Worm (Caenorhabditis elegans) whole organism, young adult: ENCODE results near the gene D1086.9.

Source experiments
- B0261.1 ChIP-seq: sonication (generic microtip); optimal IDR thresholded peaks from 2 replicates; lab custom pipeline; 2016; ENCODE audit warnings: mild to moderate bottlenecking, missing genetic modification characterization, moderate library complexity, missing compliant biosample characterization
- C17E4.6 ChIP-seq: fragments of 200-800 bp; sonication (Bioruptor generic); IDR thresholded peaks from 2 replicates; pipeline ENCODE4 v1.3.6; 2022; ENCODE audit warnings: missing genetic modification reagents, missing genetic modification characterization, missing compliant biosample characterization
- D2030.7 ChIP-seq: fragments of 200-800 bp; sonication (Bioruptor generic); IDR thresholded peaks from 2 replicates; pipeline ENCODE4 v1.3.6; 2022; ENCODE audit warnings: missing genetic modification reagents, missing genetic modification characterization, missing compliant biosample characterization
- F33H1.4 ChIP-seq: fragments of 200-800 bp; sonication (Bioruptor generic); IDR thresholded peaks from 2 replicates; pipeline ENCODE4 v1.3.6; 2022; ENCODE audit warnings: missing genetic modification reagents, missing genetic modification characterization, missing compliant biosample characterization
- F55B11.4 ChIP-seq: sonication (generic microtip); optimal IDR thresholded peaks from 2 replicates; lab custom pipeline; 2016; ENCODE audit warnings: missing compliant biosample characterization, missing genetic modification characterization, borderline replicate concordance; ENCODE audit not compliant: insufficient read depth
- F57A8.1 ChIP-seq: fragments of 200-800 bp; sonication (Bioruptor generic); optimal IDR thresholded peaks from 2 replicates; lab custom pipeline; 2018; ENCODE audit warnings: mild to moderate bottlenecking, missing genetic modification characterization, moderate library complexity, missing compliant biosample characterization
- T07F8.4 ChIP-seq: sonication (generic microtip); optimal IDR thresholded peaks from 2 replicates; lab custom pipeline; 2016; ENCODE audit warnings: mild to moderate bottlenecking, missing genetic modification characterization, moderate library complexity, missing compliant biosample characterization
- T26A5.8 ChIP-seq: sonication (generic microtip); optimal IDR thresholded peaks from 2 replicates; lab custom pipeline; 2016; ENCODE audit warnings: missing genetic modification characterization, missing compliant biosample characterization
- Y53G8AR.9 ChIP-seq: fragments of 200-800 bp; sonication (Bioruptor generic); conservative IDR thresholded peaks from 2 replicates; pipeline ENCODE4 v1.3.6; 2022; ENCODE audit warnings: missing genetic modification reagents, missing genetic modification characterization, missing compliant biosample characterization
- aptf-3 ChIP-seq: fragments of 200-800 bp; sonication (Bioruptor generic); IDR thresholded peaks from 2 replicates; pipeline ENCODE4 v1.3.6; 2022; ENCODE audit warnings: missing genetic modification characterization, missing compliant biosample characterization
- atf-7 ChIP-seq: sonication (generic microtip); optimal IDR thresholded peaks from 2 replicates; lab custom pipeline; 2017; ENCODE audit warnings: mild to moderate bottlenecking, missing genetic modification characterization, missing compliant biosample characterization
- attf-3 ChIP-seq: fragments of 200-800 bp; sonication (Bioruptor generic); conservative IDR thresholded peaks from 2 replicates; pipeline ENCODE4 v1.3.6; 2022; ENCODE audit warnings: missing genetic modification reagents, missing genetic modification characterization, missing compliant biosample characterization
- ceh-40 ChIP-seq: fragments of 200-800 bp; sonication (Bioruptor generic); IDR thresholded peaks from 2 replicates; pipeline ENCODE4 v1.3.6; 2022; ENCODE audit warnings: missing genetic modification characterization, missing compliant biosample characterization
- ceh-58 ChIP-seq: fragments of 200-800 bp; sonication (Bioruptor generic); IDR thresholded peaks from 2 replicates; pipeline ENCODE4 v1.3.6; 2022; ENCODE audit warnings: missing genetic modification characterization, missing compliant biosample characterization
- dpff-1 ChIP-seq: sonication (generic microtip); optimal IDR thresholded peaks from 2 replicates; lab custom pipeline; 2017; ENCODE audit warnings: mild to moderate bottlenecking, missing genetic modification characterization, missing compliant biosample characterization
- efl-1 ChIP-seq: fragments of 150-350 bp; optimal IDR thresholded peaks from 2 replicates; lab custom pipeline; 2014; ENCODE audit warnings: missing biosample characterization, missing genetic modification reagents, missing genetic modification characterization
- egl-18 ChIP-seq: fragments of 200-800 bp; sonication (Bioruptor generic); IDR thresholded peaks from 2 replicates; pipeline ENCODE4 v1.3.6; 2022; ENCODE audit warnings: missing genetic modification reagents, missing genetic modification characterization, missing compliant biosample characterization
- egl-44 ChIP-seq: fragments of 200-800 bp; sonication (Bioruptor generic); IDR thresholded peaks from 2 replicates; pipeline ENCODE4 v1.3.6; 2022; ENCODE audit warnings: missing genetic modification reagents, missing genetic modification characterization, missing compliant biosample characterization
- fkh-3 ChIP-seq: sonication (generic microtip); optimal IDR thresholded peaks from 2 replicates; lab custom pipeline; 2016; ENCODE audit warnings: mild to moderate bottlenecking, missing genetic modification characterization, missing compliant biosample characterization
- gei-17 ChIP-seq: fragments of 200-800 bp; sonication (Bioruptor generic); optimal IDR thresholded peaks from 2 replicates; lab custom pipeline; 2018; ENCODE audit warnings: mild to moderate bottlenecking, missing genetic modification characterization, missing compliant biosample characterization
- hlh-12 ChIP-seq: sonication (generic microtip); optimal IDR thresholded peaks from 2 replicates; lab custom pipeline; 2016; ENCODE audit warnings: missing genetic modification characterization, missing compliant biosample characterization
- hlh-26 ChIP-seq: fragments of 200-800 bp; sonication (Bioruptor generic); conservative IDR thresholded peaks from 2 replicates; pipeline ENCODE4 v1.3.6; 2022; ENCODE audit warnings: missing genetic modification reagents, missing genetic modification characterization, missing compliant biosample characterization
- hmg-1.2 ChIP-seq: fragments of 200-800 bp; sonication (Bioruptor generic); IDR thresholded peaks from 2 replicates; pipeline ENCODE4 v1.3.6; 2022; ENCODE audit warnings: missing genetic modification reagents, missing genetic modification characterization, missing compliant biosample characterization
- lin-54 ChIP-seq: fragments of 200-800 bp; sonication (Bioruptor generic); optimal IDR thresholded peaks from 2 replicates; lab custom pipeline; 2018; ENCODE audit warnings: mild to moderate bottlenecking, missing genetic modification characterization, missing compliant biosample characterization
- mcd-1 ChIP-seq: fragments of 200-800 bp; sonication (Bioruptor generic); IDR thresholded peaks from 2 replicates; pipeline ENCODE4 v1.3.6; 2022; ENCODE audit warnings: missing genetic modification reagents, missing genetic modification characterization, missing compliant biosample characterization
- mel-28 ChIP-seq: sonication (generic microtip); optimal IDR thresholded peaks from 2 replicates; lab custom pipeline; 2016; ENCODE audit warnings: borderline replicate concordance, mild to moderate bottlenecking, missing genetic modification characterization, missing compliant biosample characterization
- nfya-1 ChIP-seq: sonication (generic microtip); optimal IDR thresholded peaks from 2 replicates; lab custom pipeline; 2017; ENCODE audit warnings: antibody characterized with exemption, missing compliant biosample characterization, missing genetic modification characterization, borderline replicate concordance; ENCODE audit not compliant: insufficient read depth
- nhr-179 ChIP-seq: sonication (generic microtip); optimal IDR thresholded peaks from 2 replicates; lab custom pipeline; 2016; ENCODE audit warnings: mild to moderate bottlenecking, missing genetic modification characterization, missing compliant biosample characterization
- nhr-27 ChIP-seq: fragments of 200-800 bp; sonication (Bioruptor generic); optimal IDR thresholded peaks from 2 replicates; lab custom pipeline; 2018; ENCODE audit warnings: mild to moderate bottlenecking, missing genetic modification characterization, moderate library complexity, missing compliant biosample characterization
- pbrm-1 ChIP-seq: fragments of 200-800 bp; sonication (Bioruptor generic); IDR thresholded peaks from 2 replicates; pipeline ENCODE4 v1.3.6; 2022; ENCODE audit warnings: missing genetic modification reagents, missing genetic modification characterization, missing compliant biosample characterization
- rcor-1 ChIP-seq: fragments of 200-800 bp; sonication (Bioruptor generic); IDR thresholded peaks from 2 replicates; pipeline ENCODE4 v1.3.6; 2022; ENCODE audit warnings: missing genetic modification reagents, missing genetic modification characterization, missing compliant biosample characterization
- rec-8 ChIP-seq, 2 experiments: sonication (generic microtip); optimal IDR thresholded peaks; 2 replicates each; lab custom pipeline; 2016; ENCODE audit warnings: mild to moderate bottlenecking in 2 of 2, missing genetic modification characterization in 2 of 2, missing genetic modification reagents in 2 of 2, missing genotype in 2 of 2, missing biosample characterization in 1 of 2, missing compliant biosample characterization in 1 of 2, moderate library complexity in 1 of 2
- repo-1 ChIP-seq: sonication (generic microtip); optimal IDR thresholded peaks from 2 replicates; lab custom pipeline; 2017; ENCODE audit warnings: mild to moderate bottlenecking, missing genetic modification characterization, missing compliant biosample characterization
- snpc-1.1 ChIP-seq: sonication (generic microtip); optimal IDR thresholded peaks from 2 replicates; lab custom pipeline; 2017; ENCODE audit warnings: missing genetic modification characterization, mild to moderate bottlenecking, missing compliant biosample characterization, antibody characterized with exemption, moderate library complexity, missing genotype, missing genetic modification reagents; ENCODE audit not compliant: insufficient read depth
- snpc-1.3 ChIP-seq: sonication (generic microtip); optimal IDR thresholded peaks from 2 replicates; lab custom pipeline; 2017; ENCODE audit warnings: missing genetic modification characterization, mild to moderate bottlenecking, missing compliant biosample characterization, antibody characterized with exemption, moderate library complexity, missing genotype, missing genetic modification reagents; ENCODE audit not compliant: insufficient read depth
- snpc-4 ChIP-seq, 5 experiments: fragments of 150-350 bp in 1 of 5; sonication (generic microtip) in 4 of 5; optimal IDR thresholded peaks; 2 replicates each; lab custom pipeline; 2014 to 2018; ENCODE audit warnings: missing genetic modification characterization in 5 of 5, missing biosample characterization in 3 of 5, antibody characterized with exemption in 2 of 5, mild to moderate bottlenecking in 2 of 5, missing compliant biosample characterization in 2 of 5, missing genotype in 2 of 5, moderate library complexity in 2 of 5, missing genetic modification reagents in 1 of 5
- sptf-2 ChIP-seq: fragments of 200-800 bp; sonication (Bioruptor generic); optimal IDR thresholded peaks from 2 replicates; lab custom pipeline; 2018; ENCODE audit warnings: mild to moderate bottlenecking, missing genetic modification characterization, missing compliant biosample characterization
- tbx-9 ChIP-seq: sonication (generic microtip); optimal IDR thresholded peaks from 2 replicates; lab custom pipeline; 2016; ENCODE audit warnings: borderline replicate concordance, missing genetic modification characterization, inconsistent platforms, missing compliant biosample characterization
- zfh-2 ChIP-seq: fragments of 200-800 bp; sonication (Bioruptor generic); conservative IDR thresholded peaks from 2 replicates; pipeline ENCODE4 v1.3.6; 2022; ENCODE audit warnings: missing genetic modification reagents, missing genetic modification characterization, missing compliant biosample characterization
- zim-3 ChIP-seq: sonication (generic microtip); optimal IDR thresholded peaks from 2 replicates; lab custom pipeline; 2017; ENCODE audit warnings: mild to moderate bottlenecking, missing genetic modification characterization, moderate library complexity, missing compliant biosample characterization
- ztf-28 ChIP-seq: fragments of 200-800 bp; sonication (Bioruptor generic); IDR thresholded peaks from 2 replicates; pipeline ENCODE4 v1.3.6; 2022; ENCODE audit warnings: missing genetic modification reagents, missing genetic modification characterization, missing compliant biosample characterization
- ztf-6 ChIP-seq: fragments of 200-800 bp; sonication (Bioruptor generic); IDR thresholded peaks from 2 replicates; pipeline ENCODE4 v1.3.6; 2022; ENCODE audit warnings: missing genetic modification reagents, missing genetic modification characterization, missing compliant biosample characterization

D1086.9 gene

DNA sequence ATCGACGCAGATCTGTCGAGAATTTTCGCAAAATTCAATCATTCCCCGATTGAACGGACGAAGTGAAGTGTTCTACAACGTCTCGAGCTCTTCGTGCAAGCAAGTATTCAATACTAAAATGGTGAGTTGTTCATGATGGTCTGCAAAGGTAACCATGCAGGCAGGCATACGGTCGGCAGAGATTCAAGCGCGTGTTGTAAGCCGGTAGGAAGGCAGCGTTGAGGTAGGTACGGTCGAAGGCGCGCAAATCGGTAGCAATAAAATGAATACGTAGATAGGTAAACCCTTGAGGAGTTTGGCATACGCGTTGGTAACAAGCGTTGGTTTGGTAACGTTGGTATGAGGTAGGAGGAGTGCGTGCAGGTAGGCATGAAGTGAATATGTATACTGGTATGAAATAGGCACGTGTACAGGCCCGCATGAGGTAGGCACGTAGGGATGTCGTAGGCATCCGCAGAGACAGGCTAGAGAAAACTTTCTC, 36.2 kb upstream of the D1086.9 start, which contains the start of gene D1086.17:
Gene D1086.17, plus strand, starts transcription at position 51 of the 481 bp plus-strand sequence.
- no peak for TF ChIP-seq T07F8.4 (tag; lab: Kevin White, UChicago)
- no peak for TF ChIP-seq ceh-58
- no peak for TF ChIP-seq rec-8 (tag; optimal IDR thresholded peaks at IDR 0.05; lab: Kevin White, UChicago)
- no peak for TF ChIP-seq F55B11.4 (tag; lab: Kevin White, UChicago)
- TF ChIP-seq, all 124 proteins: peak for 0

DNA sequence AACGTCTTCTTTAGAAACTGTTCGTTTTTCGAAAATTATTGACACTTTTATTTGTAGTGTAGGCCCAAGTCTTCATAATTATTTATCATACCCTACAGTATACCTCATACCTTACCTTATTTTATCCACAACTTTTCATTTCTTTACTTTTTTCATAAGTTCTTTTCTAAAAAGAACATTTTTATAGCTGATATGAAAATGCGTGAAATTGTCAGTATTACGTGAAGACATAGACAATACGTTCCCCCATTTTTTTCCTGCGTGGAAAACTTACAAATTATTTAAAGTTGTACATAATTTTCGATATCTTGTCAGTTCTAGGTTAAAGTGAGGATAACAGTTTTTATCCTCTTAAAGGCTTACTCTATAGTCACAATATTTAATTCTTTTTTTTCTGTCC, 34.2 kb upstream of the D1086.9 start:
- TF ChIP-seq sptf-2 (GFP tag; lab: Kevin White, UChicago): no peak
- no peak for TF ChIP-seq hmg-1.2 (GFP tag; lab: Robert Waterston, UW)
- TF ChIP-seq snpc-1.3 (tag; lab: Kevin White, UChicago): no peak
- no peak for TF ChIP-seq tbx-9 (tag; lab: Kevin White, UChicago)
- TF ChIP-seq zfh-2 (GFP tag; lab: Robert Waterston, UW): no peak
- TF ChIP-seq F57A8.1: no peak
- no peak for TF ChIP-seq ztf-28 (GFP tag; lab: Robert Waterston, UW)
- no peak for TF ChIP-seq rcor-1 (GFP tag; lab: Robert Waterston, UW)
- TF ChIP-seq pbrm-1 (GFP tag; lab: Robert Waterston, UW): no peak
- no peak for TF ChIP-seq F55B11.4 (tag; lab: Kevin White, UChicago)
- TF ChIP-seq repo-1: no peak
- TF ChIP-seq snpc-1.1 (tag; lab: Kevin White, UChicago): no peak
- no peak for TF ChIP-seq atf-7
- TF ChIP-seq mel-28: no peak
- TF ChIP-seq dpff-1 (tag; lab: Kevin White, UChicago): no peak
- TF ChIP-seq ztf-6: no peak
- TF ChIP-seq snpc-4 (GFP tag; optimal IDR thresholded peaks at IDR 0.05; lab: Kevin White, UChicago): no peak
- no peak for TF ChIP-seq snpc-4 (tag; optimal IDR thresholded peaks at IDR 0.05; lab: Kevin White, UChicago)

DNA sequence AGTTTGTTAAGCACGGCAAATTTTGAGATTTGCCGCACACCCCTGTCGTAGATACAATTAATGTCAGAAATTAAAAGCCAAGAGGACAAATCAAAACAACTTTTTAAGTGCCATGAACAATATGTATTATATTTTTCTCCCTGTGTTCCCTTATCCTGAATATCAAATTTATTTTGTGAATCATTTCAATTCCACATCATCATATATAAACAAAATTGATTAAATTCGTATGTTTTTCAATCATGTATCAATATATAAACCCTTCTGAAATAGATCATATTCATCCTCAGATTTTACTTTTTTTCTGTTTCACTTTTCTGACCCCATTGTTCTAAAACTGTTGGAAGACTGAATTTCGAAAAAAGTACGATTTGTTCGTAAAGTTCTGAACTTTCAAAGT, 29.9 kb upstream of the D1086.9 start, which contains the start of gene D1086.11:
Gene D1086.11, plus strand, starts transcription at position 301 of the 400 bp plus-strand sequence.
- TF ChIP-seq lin-54: no peak
- no peak for TF ChIP-seq F33H1.4 (GFP tag; lab: Robert Waterston, UW)
- TF ChIP-seq dpff-1 (tag; lab: Kevin White, UChicago): no peak
- TF ChIP-seq egl-44 (GFP tag; lab: Robert Waterston, UW): no peak
- no peak for TF ChIP-seq D2030.7
- TF ChIP-seq B0261.1 (tag; lab: Kevin White, UChicago): no peak
- no peak for TF ChIP-seq nhr-27 (tag; lab: Kevin White, UChicago)

DNA sequence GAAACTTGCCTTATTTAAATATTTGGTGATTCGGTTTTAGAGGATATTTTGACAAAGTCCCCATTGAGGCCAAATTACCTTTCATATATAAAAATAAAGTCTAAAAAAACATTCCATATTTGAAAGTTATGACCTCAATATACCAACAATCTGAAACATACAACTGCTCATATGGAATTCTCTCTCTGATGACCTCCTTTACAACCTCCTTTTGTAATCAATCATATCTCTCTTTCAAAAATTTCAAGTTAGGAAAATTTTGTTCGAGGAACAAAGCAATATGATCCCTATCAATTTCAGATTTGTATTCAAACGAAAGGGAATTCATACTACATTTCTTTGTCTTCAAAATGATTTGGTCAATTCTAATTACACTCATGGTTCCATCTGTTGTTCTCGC, 24.6 kb upstream of the D1086.9 start, which contains the start of gene D1086.6:
Gene D1086.6, plus strand, starts transcription at position 301 of the 400 bp plus-strand sequence.
- TF ChIP-seq hlh-26 (no peak), efl-1 (GFP tag; lab: Kevin White, UChicago) (no peak), hlh-12 (tag; lab: Kevin White, UChicago) (no peak), gei-17 (GFP tag; lab: Kevin White, UChicago) (no peak), aptf-3 (no peak), Y53G8AR.9 (no peak), fkh-3 (tag; lab: Kevin White, UChicago) (no peak), ceh-40 (GFP tag; lab: Robert Waterston, UW) (no peak), zim-3 (tag; lab: Kevin White, UChicago) (no peak), T26A5.8 (tag; lab: Kevin White, UChicago) (no peak), egl-18 (GFP tag; lab: Robert Waterston, UW) (no peak), egl-44 (GFP tag; lab: Robert Waterston, UW) (no peak), C17E4.6 (GFP tag; lab: Robert Waterston, UW) (no peak), mel-28 (no peak), nfya-1 (no peak), nhr-179 (tag; lab: Kevin White, UChicago) (no peak), mcd-1 (no peak), rcor-1 (GFP tag; lab: Robert Waterston, UW) (no peak), attf-3 (GFP tag; lab: Robert Waterston, UW) (no peak)
